Worm (Caenorhabditis elegans): Measurements from ENCODE around the gene C39D10.2.

C39D10.2 gene

DNA sequence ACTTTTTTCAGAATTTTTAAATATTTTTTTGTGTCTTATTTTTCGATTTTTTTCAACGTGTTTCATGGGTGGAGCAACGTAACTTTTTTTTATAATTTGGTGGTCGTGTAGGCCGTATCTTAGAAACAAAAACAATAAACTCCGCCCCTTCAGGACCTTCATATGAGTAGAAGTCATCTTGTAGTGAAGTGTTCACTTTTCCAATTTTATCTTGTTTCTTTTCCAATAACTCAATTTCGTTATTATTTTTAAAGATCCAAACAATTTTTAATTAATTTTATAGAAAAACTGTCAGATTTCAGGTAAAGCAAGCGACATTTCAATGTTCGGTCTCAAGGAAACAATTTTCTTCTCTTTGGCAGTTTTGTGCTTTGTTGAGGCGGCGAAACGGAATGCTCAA, at the start of gene C39D10.2:
C39D10.2 (plus strand) TSS at position 301 of the 400 bp plus-strand sequence.
- no peak for TF ChIP-seq unc-62 (GFP tag; optimal IDR thresholded peaks at IDR 0.05)

DNA sequence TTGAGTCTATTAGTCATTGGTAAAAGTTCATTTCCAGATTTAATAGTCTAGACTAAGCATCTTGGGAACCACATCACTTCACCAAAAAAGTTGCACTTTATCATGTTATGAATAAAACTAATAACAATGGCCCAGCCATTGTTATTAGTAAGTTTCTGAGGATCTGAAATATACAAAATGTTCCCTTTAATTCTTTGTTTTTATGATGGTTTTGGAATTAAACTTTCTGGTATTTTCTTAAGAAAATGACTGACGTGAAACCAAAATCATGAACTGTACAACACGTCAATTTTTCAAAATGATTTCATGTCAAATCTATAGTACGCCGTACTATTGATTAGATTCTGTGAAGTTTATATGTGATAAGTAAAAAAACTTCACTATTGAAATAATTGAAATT, 49.0 kb upstream of the C39D10.2 start:
- no peak for TF ChIP-seq unc-62 (GFP tag; optimal IDR thresholded peaks at IDR 0.05)

DNA sequence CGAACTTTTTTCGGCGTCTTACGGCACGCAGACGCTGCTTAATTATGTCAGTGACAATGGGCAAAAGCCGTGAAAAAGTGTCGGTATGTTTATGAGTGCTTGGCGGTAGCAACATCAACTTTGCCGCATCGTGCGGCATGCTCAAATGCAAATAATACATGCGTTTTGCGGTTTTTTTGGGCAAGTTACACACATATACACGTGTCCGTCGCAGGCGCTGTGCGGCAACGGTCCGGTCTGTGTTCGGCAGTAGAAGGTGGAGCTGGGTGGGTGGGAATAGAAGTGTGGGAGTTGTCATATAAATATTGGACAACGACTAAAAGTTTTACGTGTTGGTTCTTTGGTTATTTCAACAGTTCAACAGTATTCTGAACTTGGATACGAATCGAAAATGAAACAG, 46.8 kb upstream of the C39D10.2 start, which contains the start of gene idpp-11:
idpp-11 (plus strand) TSS at position 301 of the 400 bp plus-strand sequence.
- TF ChIP-seq unc-62 (GFP tag; optimal IDR thresholded peaks at IDR 0.05) = no peak

DNA sequence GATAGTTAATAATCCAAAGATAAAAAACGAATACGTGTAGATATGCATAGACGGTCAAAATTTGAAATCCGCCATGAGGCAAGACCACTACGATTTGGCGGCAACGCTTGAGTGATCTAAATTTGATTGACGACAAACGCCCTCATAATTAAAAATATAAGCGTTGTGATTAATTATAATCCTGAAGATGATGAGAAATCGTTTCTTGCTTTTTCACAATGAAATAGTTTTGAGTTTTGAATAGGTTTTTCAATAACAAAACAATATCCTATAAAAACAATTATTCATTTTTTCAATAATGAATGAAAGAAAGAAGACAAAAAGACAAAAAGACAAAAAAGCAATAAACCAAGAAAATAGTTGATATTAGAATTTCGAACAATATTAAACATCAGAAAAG, 41.6 kb upstream of the C39D10.2 start, which contains the start of gene C54D2.6:
C54D2.6 (minus strand) TSS at position 101 of the 400 bp plus-strand sequence.
- TF ChIP-seq unc-62 (GFP tag; optimal IDR thresholded peaks at IDR 0.05) = no peak

DNA sequence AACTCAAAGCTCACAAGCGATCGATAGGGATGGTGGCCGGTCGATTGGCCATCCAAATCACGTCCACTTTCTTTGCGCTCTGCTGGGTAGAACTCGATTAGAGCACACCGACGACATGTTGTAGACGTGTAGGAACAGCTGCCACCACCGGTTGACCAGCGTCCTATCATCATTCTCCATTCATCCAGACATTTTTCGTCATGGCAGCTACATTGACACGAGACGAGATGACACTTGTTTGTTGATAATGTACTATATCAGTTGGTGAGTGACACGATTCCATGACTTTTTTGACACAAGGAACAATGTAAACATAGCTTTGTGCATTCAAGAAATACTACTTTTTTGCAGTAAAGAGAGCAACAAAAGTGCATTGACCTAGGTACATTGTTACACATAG, 22.5 kb upstream of the C39D10.2 start:
- TF ChIP-seq unc-62 (GFP tag; optimal IDR thresholded peaks at IDR 0.05) = no peak

DNA sequence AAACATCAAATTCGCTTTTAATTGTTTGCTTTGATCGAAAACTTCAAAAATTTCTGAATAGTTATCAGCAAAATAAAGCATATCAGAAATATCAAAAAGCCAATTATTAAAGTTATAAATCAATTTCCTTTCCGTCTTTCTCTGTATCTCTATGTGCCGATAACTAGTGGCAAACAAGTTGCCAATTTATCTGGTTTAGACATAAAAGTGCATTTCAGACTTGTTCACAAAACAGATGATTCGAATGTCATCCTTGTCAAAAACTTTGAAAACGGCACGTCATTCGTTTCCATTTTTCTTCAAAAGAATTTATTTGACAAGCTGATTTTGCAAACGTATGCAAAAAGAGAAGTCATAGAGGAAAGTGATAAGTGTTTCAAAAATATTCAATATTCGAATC, 21.7 kb upstream of the C39D10.2 start:
- TF ChIP-seq unc-62 (GFP tag; optimal IDR thresholded peaks at IDR 0.05) = no peak

DNA sequence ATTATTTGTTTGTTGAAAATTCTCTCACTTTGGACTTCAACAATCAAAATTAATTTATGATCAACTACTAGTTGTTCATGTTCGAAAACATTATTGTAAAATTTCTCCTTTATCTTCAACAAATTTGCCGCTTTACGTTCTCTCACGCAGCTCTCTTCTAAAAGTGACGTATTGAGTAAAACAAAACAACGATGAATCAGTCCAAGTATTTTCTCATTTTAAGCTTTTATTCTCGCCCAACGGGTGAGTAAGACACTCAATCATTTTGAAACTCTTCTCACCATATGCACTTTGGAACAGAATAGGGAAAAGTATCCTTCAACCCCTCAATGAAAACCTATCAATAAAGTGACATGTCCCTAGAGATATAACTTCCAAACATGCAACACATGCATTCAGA, 15.7 kb upstream of the C39D10.2 start:
- no peak for TF ChIP-seq unc-62 (GFP tag; optimal IDR thresholded peaks at IDR 0.05)

DNA sequence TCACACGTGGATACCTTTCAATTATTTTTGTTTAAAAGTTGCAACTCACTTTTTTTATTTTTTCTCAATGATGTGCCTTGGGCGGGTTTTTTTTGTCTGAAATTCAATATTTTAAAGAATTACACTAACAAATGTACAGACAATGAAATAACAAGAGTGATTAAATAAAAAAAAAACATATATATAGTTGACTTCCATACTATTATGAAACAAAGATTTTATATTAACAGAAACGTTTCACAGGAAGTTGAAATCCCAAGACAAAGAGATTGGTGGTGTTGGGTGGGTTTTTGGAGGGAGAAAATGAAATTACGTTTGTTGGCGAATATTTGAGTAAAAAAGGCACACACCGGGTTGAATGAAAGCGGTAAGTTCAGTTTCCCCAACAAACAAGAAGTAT, 13.2 kb upstream of the C39D10.2 start, which contains the start of gene cca-1:
cca-1 (minus strand) TSS at position 101 of the 400 bp plus-strand sequence.
- TF ChIP-seq unc-62 (GFP tag; optimal IDR thresholded peaks at IDR 0.05) = no peak

DNA sequence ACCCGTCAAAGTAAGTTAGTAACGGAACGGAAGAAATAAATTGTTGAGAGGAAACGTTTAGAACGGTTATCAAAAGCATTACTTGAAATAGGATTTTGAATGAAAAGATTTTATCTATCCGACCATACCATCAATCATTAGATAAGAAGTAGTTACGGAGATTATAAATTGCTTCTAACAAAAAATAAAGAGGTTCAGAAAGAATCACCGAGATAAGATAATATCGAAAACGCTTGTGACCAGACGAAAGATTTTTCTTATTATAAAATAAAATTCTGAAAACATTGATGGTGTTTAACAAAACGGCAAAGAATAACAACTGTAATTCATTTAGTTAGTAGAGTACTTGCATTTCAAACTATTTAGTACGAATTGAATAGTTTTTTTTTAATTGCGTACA, 8.2 kb upstream of the C39D10.2 start, which contains the start of gene C39D10.8:
C39D10.8 (minus strand) TSS at position 101 of the 400 bp plus-strand sequence.
- no peak for TF ChIP-seq unc-62 (GFP tag; optimal IDR thresholded peaks at IDR 0.05)

DNA sequence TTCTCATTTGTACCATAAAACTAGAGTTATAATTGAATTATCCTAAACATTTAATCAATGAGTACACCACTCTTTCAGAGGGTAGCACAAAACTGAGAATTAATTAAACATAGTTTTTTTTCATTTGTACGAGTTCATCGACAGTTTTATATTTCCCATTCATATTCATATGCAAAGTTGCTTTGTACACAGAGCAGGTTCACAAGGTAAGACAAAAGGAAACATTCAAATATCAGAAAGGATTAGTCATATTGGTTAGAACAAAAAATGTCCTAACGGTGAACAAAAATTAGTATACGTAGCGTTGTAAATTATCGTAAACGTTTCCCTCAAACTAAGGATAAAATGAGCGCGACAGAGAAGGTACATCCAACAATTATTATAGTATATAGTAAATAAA, 7.7 kb upstream of the C39D10.2 start:
- TF ChIP-seq unc-62 (GFP tag; optimal IDR thresholded peaks at IDR 0.05) = no peak

DNA sequence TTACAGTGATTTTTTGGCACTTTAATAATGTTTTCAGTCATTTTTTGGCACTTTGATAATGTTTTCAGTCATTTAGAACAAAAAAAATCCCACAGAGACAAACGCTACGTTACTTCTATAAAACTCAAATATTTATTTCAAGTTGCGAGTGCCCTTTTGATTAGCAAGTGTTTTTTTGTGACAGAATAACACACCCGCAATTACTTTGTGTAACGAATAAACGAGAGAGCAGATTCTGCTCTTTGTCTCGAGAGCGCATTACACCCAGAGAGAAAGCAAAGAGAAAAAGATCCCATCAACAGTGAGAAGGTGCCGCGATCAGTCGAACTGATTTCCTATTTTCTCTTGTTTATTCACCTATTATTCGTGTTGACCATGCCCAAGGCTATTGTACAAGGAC, 5.0 kb upstream of the C39D10.2 start, which contains the start of gene pcyt-2.2:
pcyt-2.2 (plus strand) TSS at position 301 of the 400 bp plus-strand sequence.
- no peak for TF ChIP-seq unc-62 (GFP tag; optimal IDR thresholded peaks at IDR 0.05)

DNA sequence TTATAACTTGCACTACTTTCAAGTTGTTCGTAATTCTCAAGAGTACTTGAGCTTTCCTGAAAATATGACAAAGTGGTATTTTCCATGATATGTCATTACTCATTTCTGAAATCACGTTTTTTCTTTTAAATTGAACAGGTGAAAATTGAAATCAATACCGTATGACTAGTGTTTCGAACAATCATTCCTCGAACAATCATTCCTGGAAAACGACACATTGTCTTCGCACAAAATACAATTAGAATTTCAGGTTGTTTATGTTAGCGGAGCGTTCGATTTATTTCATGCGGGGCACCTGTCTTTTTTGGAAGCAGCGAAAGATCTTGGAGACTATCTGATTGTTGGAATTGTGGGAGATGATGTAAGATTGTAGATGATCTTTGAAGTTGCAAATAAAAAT, 2.8 kb upstream of the C39D10.2 start:
- no peak for TF ChIP-seq unc-62 (GFP tag; optimal IDR thresholded peaks at IDR 0.05)

DNA sequence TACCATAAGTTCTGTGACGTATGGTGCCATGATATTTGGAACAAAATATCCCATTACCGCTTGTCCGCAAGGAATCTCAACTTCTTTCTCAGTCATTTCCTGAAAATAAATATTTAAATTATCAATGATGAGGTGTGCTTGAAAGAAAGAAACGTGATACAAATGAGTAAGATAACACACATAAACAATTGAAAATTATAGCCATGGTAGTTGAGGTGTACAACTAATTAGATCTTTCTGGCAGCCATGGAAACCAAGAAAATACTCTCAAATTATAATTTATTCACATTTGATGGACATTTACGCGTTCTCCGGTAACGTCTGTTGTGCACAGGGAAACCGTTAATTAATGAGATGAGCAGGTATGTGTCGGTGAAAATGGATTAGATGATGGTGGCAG, 3.3 kb downstream of the C39D10.2 start, which contains the start of gene C39D10.5:
C39D10.5 (minus strand) TSS at position 101 of the 400 bp plus-strand sequence.
- no peak for TF ChIP-seq unc-62 (GFP tag; optimal IDR thresholded peaks at IDR 0.05)

DNA sequence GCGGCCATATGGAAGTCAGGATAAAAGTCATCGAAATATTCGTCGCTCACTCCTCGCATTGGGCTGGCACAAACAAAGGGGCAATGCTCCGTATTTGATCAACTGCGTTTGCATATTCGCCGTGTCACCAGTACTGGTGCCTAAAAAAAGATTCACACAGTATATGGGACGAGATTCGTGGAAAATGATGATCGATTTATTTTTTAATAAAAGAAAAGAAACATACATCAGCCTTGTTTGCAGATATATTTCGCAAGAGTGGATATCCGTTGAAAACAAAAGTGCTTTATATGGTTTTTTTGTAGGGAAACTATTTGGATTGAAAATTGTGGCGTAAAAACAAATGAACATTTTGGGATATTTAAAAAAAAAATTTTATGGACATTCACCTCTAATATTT, 8.7 kb downstream of the C39D10.2 start, which contains the start of gene latd-1:
latd-1 (minus strand) TSS at position 101 of the 400 bp plus-strand sequence.
- TF ChIP-seq unc-62 (GFP tag; optimal IDR thresholded peaks at IDR 0.05) = no peak

DNA sequence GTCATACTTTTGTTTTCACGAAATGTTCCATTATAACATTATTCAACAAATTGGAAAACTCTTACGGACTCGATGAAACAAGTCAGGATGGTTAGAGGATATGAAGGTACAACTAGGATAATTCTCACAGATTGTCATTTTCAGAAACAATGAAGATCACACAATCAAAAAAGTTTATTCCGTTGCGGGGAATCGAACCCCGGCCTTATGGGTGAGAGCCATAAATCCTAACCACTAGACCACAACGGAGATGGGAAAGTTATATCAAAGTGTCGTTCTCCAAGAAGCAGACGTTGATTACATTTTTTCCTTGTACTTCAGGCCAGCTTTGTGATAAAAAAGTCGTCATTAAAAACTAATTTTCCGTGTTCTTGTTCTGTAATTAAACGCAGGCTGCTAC, 9.1 kb downstream of the C39D10.2 start:
- no peak for TF ChIP-seq unc-62 (GFP tag; optimal IDR thresholded peaks at IDR 0.05)

DNA sequence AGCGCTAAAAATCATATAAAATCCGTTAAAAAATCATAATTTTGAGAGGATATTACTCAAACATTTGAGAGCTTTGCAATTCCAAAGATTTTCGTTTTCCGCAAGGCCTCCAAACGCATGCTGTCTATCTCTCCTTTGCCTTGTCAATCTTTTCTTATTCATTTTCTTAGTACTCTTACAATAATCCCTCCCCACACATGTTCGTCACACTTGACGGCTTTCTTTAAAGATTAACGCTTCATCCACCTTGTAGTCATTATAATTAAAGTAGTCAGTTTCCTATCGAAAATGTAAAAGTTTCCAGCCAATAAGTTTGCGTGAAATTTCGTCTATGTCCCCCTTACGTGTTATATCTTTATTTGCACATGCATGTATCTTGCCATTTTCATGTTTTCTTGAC, 11.2 kb downstream of the C39D10.2 start:
- no peak for TF ChIP-seq unc-62 (GFP tag; optimal IDR thresholded peaks at IDR 0.05)

DNA sequence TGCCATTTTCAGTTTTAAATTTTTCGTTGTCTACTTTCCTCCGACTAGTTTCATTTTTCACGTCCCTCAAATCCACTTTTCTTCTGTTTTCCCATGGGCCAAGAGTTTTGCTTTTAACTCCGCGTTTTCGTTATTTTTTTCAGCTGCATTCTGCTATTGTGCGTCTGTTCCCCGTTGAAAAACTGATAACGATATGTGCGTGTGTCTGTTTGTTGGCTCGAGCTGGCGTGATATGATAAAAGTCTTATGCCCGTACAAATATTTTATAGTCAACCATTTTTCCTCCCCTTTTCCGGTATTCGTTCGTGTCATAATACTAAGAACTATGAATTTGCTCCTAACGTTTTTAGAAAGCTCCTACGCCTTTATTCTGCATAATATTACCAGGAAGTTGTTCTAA, 12.8 kb downstream of the C39D10.2 start:
- no peak for TF ChIP-seq unc-62 (GFP tag; optimal IDR thresholded peaks at IDR 0.05)

DNA sequence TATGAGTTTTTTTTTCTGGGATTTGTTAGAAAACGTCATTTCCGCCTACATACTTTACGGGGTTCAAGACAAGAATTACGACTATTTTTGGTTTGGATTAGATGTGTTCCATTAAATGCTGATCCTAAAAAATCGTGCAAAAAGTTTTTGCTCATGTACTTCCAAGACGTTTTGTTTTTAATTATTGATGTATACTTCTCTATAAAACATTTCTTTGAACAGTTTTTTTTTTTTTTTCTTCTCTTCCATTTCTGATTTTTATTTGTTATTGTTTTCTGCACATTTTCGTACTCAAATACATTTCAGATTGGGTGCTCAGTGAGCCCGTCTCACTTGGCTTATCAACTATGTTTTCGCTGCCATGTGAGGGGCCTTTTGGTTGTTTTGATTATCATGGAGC, 14.0 kb downstream of the C39D10.2 start, which contains the start of gene C39D10.11:
C39D10.11 (plus strand) TSS at position 301 of the 400 bp plus-strand sequence.
- no peak for TF ChIP-seq unc-62 (GFP tag; optimal IDR thresholded peaks at IDR 0.05)

Measured in whole organism, dauer.